Fruit fly (Drosophila melanogaster) whole organism, embryonic: ENCODE measurements around the gene Cep135.
A peak's percentile ranks its signal among the peaks of the same experiment; 100 is the strongest.

Source experiments
- Ada2b ChIP-seq: fragments of 200-800 bp; sonication (Bioruptor generic); IDR thresholded peaks from 2 replicates; pipeline ENCODE4 v1.3.6; 2022; ENCODE audit warnings: missing biosample characterization, missing genetic modification characterization
- Asciz ChIP-seq: fragments of 200-800 bp; sonication (Bioruptor generic); optimal IDR thresholded peaks from 2 replicates; lab custom pipeline; 2017; ENCODE audit warnings: missing biosample characterization, mild to moderate bottlenecking, missing genetic modification characterization, missing genetic modification reagents
- Bgb ChIP-seq: fragments of 200-800 bp; sonication (Bioruptor generic); IDR thresholded peaks from 2 replicates; pipeline ENCODE4 v1.3.6; 2022; ENCODE audit warnings: missing biosample characterization, missing genetic modification characterization; ENCODE audit not compliant: partially characterized antibody
- CG10321 ChIP-seq: fragments of 200-800 bp; sonication (Bioruptor generic); IDR thresholded peaks from 2 replicates; pipeline ENCODE4 v1.3.6; 2022; ENCODE audit warnings: missing biosample characterization, missing genetic modification characterization
- CG11504 ChIP-seq: fragments of 200-800 bp; sonication (Bioruptor generic); optimal IDR thresholded peaks from 3 replicates; lab custom pipeline; 2019; ENCODE audit warnings: missing biosample characterization, mild to moderate bottlenecking, missing genetic modification characterization, moderate library complexity
- CG12236 ChIP-seq: fragments of 200-800 bp; sonication (Bioruptor generic); optimal IDR thresholded peaks from 2 replicates; lab custom pipeline; 2016; ENCODE audit warnings: missing biosample characterization, missing genetic modification characterization
- CG14441 ChIP-seq: fragments of 200-800 bp; sonication (Bioruptor generic); IDR thresholded peaks from 2 replicates; pipeline ENCODE4 v1.3.6; 2022; ENCODE audit warnings: missing biosample characterization, missing genetic modification characterization
- CG15479 ChIP-seq: fragments of 200-800 bp; sonication (Bioruptor generic); optimal IDR thresholded peaks from 3 replicates; lab custom pipeline; 2019; ENCODE audit warnings: missing biosample characterization, mild to moderate bottlenecking, missing genetic modification characterization, moderate library complexity
- CG16863 ChIP-seq: fragments of 200-800 bp; sonication (Bioruptor generic); optimal IDR thresholded peaks from 3 replicates; lab custom pipeline; 2016; ENCODE audit warnings: missing biosample characterization, missing genetic modification characterization
- CG17612 ChIP-seq: fragments of 200-800 bp; sonication (Bioruptor generic); IDR thresholded peaks from 2 replicates; pipeline ENCODE4 v1.3.6; 2022; ENCODE audit warnings: missing biosample characterization, missing genetic modification characterization
- CG17802 ChIP-seq: fragments of 200-800 bp; sonication (Bioruptor generic); optimal IDR thresholded peaks from 2 replicates; lab custom pipeline; 2018; ENCODE audit warnings: missing biosample characterization, mild to moderate bottlenecking, missing genetic modification characterization, moderate library complexity
- CG18619 ChIP-seq: fragments of 200-800 bp; sonication (Bioruptor generic); optimal IDR thresholded peaks from 3 replicates; lab custom pipeline; 2017; ENCODE audit warnings: missing biosample characterization, mild to moderate bottlenecking, missing genetic modification characterization
- CG31365 ChIP-seq: fragments of 200-800 bp; sonication (Bioruptor generic); optimal IDR thresholded peaks from 2 replicates; lab custom pipeline; 2018; ENCODE audit warnings: missing biosample characterization, mild to moderate bottlenecking, missing genetic modification characterization
- CG3838 ChIP-seq: fragments of 200-800 bp; sonication (Bioruptor generic); optimal IDR thresholded peaks from 3 replicates; lab custom pipeline; 2016; ENCODE audit warnings: missing biosample characterization, missing genetic modification characterization
- CG3995 ChIP-seq: fragments of 200-800 bp; sonication (Bioruptor generic); optimal IDR thresholded peaks from 3 replicates; lab custom pipeline; 2016; ENCODE audit warnings: missing biosample characterization, missing genetic modification characterization
- CG4360 ChIP-seq: fragments of 200-800 bp; sonication (Bioruptor generic); IDR thresholded peaks from 2 replicates; pipeline ENCODE4 v1.3.6; 2022; ENCODE audit warnings: missing biosample characterization, missing genetic modification characterization
- CG6254 ChIP-seq: fragments of 200-800 bp; sonication (Bioruptor generic); optimal IDR thresholded peaks from 3 replicates; lab custom pipeline; 2017; ENCODE audit warnings: mild to moderate bottlenecking, missing biosample characterization, missing genetic modification reagents, missing genetic modification characterization
- CG6791 ChIP-seq: fragments of 200-800 bp; sonication (Bioruptor generic); IDR thresholded peaks from 3 replicates; pipeline ENCODE4 v1.3.6; 2022; ENCODE audit warnings: missing biosample characterization, missing genetic modification characterization; ENCODE audit not compliant: partially characterized antibody
- CG7556 ChIP-seq: fragments of 200-800 bp; sonication (Bioruptor generic); optimal IDR thresholded peaks from 2 replicates; lab custom pipeline; 2017; ENCODE audit warnings: missing biosample characterization, mild to moderate bottlenecking, missing genetic modification characterization
- CG7745 ChIP-seq: fragments of 200-800 bp; sonication (Bioruptor generic); optimal IDR thresholded peaks from 2 replicates; lab custom pipeline; 2018; ENCODE audit warnings: missing biosample characterization, mild to moderate bottlenecking, missing genetic modification characterization, moderate library complexity
- CG9727 ChIP-seq: fragments of 200-800 bp; sonication (Bioruptor generic); optimal IDR thresholded peaks from 3 replicates; lab custom pipeline; 2017; ENCODE audit warnings: missing biosample characterization, mild to moderate bottlenecking, missing genetic modification characterization
- Doc2 ChIP-seq: fragments of 200-800 bp; sonication (Bioruptor generic); IDR thresholded peaks from 2 replicates; pipeline ENCODE4 v1.3.6; 2022; ENCODE audit warnings: missing biosample characterization, missing genetic modification characterization
- Gug ChIP-seq: fragments of 200-800 bp; sonication (Bioruptor generic); IDR thresholded peaks from 4 replicates; pipeline ENCODE4 v1.3.6; 2022; ENCODE audit warnings: missing biosample characterization, missing genetic modification characterization
- Jarid2 ChIP-seq: fragments of 200-800 bp; sonication (Bioruptor generic); optimal IDR thresholded peaks from 3 replicates; lab custom pipeline; 2017; ENCODE audit warnings: mild to moderate bottlenecking, missing biosample characterization, missing genetic modification reagents, missing genetic modification characterization
- Nf-YA ChIP-seq: fragments of 200-800 bp; sonication (Bioruptor generic); IDR thresholded peaks from 2 replicates; pipeline ENCODE4 v1.3.6; 2022; ENCODE audit warnings: missing biosample characterization, missing genetic modification characterization
- Sox102F ChIP-seq: fragments of 200-800 bp; sonication (Bioruptor generic); optimal IDR thresholded peaks from 2 replicates; lab custom pipeline; 2018; ENCODE audit warnings: missing biosample characterization, mild to moderate bottlenecking, missing genetic modification characterization, moderate library complexity
- Stat92E ChIP-seq, 3 experiments: fragments of >200 bp in 2 of 3; fragments of 200-800 bp in 1 of 3; sonication (Bioruptor generic) in 1 of 3; optimal IDR thresholded peaks; 2 replicates each; lab custom pipeline; 2017 to 2019; ENCODE audit warnings: missing biosample characterization in 3 of 3, missing genetic modification characterization in 3 of 3, mild to moderate bottlenecking in 1 of 3, moderate library complexity in 1 of 3
- Taf1 ChIP-seq: fragments of 200-800 bp; sonication (Bioruptor generic); IDR thresholded peaks from 2 replicates; pipeline ENCODE4 v1.3.6; 2022; ENCODE audit warnings: missing biosample characterization, missing genetic modification characterization
- YL-1 ChIP-seq: fragments of 200-800 bp; sonication (Bioruptor generic); optimal IDR thresholded peaks from 3 replicates; lab custom pipeline; 2017; ENCODE audit warnings: missing biosample characterization, mild to moderate bottlenecking, missing genetic modification characterization
- amos ChIP-seq: fragments of 200-800 bp; sonication (Bioruptor generic); IDR thresholded peaks from 2 replicates; pipeline ENCODE4 v1.3.6; 2022; ENCODE audit warnings: missing biosample characterization, missing genetic modification characterization; ENCODE audit not compliant: partially characterized antibody
- ato ChIP-seq: fragments of 200-800 bp; sonication (Bioruptor generic); IDR thresholded peaks from 2 replicates; pipeline ENCODE4 v1.3.6; 2022; ENCODE audit warnings: missing biosample characterization, missing genetic modification characterization; ENCODE audit not compliant: partially characterized antibody
- bigmax ChIP-seq: fragments of 200-800 bp; sonication (Bioruptor generic); optimal IDR thresholded peaks from 2 replicates; lab custom pipeline; 2018; ENCODE audit warnings: missing biosample characterization, mild to moderate bottlenecking, missing genetic modification characterization
- cg ChIP-seq: fragments of 200-800 bp; sonication (Bioruptor generic); optimal IDR thresholded peaks from 3 replicates; lab custom pipeline; 2019; ENCODE audit warnings: missing biosample characterization, mild to moderate bottlenecking, missing genetic modification characterization, moderate library complexity
- dimm ChIP-seq: fragments of 200-800 bp; sonication (Bioruptor generic); IDR thresholded peaks from 2 replicates; pipeline ENCODE4 v1.3.6; 2022; ENCODE audit warnings: missing biosample characterization, missing genetic modification characterization
- disco-r ChIP-seq: fragments of 200-800 bp; sonication (Bioruptor generic); optimal IDR thresholded peaks from 2 replicates; lab custom pipeline; 2016; ENCODE audit warnings: missing biosample characterization, missing genetic modification characterization
- en ChIP-seq: fragments of 200-800 bp; sonication (Bioruptor generic); optimal IDR thresholded peaks from 2 replicates; lab custom pipeline; 2016; ENCODE audit warnings: missing biosample characterization, missing genetic modification characterization
- eyg ChIP-seq: fragments of 200-800 bp; sonication (Bioruptor generic); optimal IDR thresholded peaks from 3 replicates; lab custom pipeline; 2016; ENCODE audit warnings: missing biosample characterization, missing genetic modification characterization
- gsb-n ChIP-seq: fragments of 200-800 bp; sonication (Bioruptor generic); optimal IDR thresholded peaks from 3 replicates; lab custom pipeline; 2018; ENCODE audit warnings: missing biosample characterization, mild to moderate bottlenecking, missing genetic modification characterization
- jing ChIP-seq: fragments of 200-800 bp; sonication (Bioruptor generic); optimal IDR thresholded peaks from 2 replicates; lab custom pipeline; 2018; ENCODE audit warnings: missing biosample characterization, mild to moderate bottlenecking, missing genetic modification characterization
- lola ChIP-seq, 3 experiments: fragments of >200 bp in 2 of 3; fragments of 200-800 bp in 1 of 3; sonication (Bioruptor generic) in 1 of 3; optimal IDR thresholded peaks; 2 replicates each; lab custom pipeline; 2017 to 2019; ENCODE audit warnings: missing biosample characterization in 3 of 3, missing genetic modification characterization in 3 of 3, mild to moderate bottlenecking in 1 of 3, moderate library complexity in 1 of 3
- mirr ChIP-seq: fragments of 200-800 bp; sonication (Bioruptor generic); optimal IDR thresholded peaks from 3 replicates; lab custom pipeline; 2018; ENCODE audit warnings: missing biosample characterization, mild to moderate bottlenecking, missing genetic modification characterization
- mld ChIP-seq: fragments of 200-800 bp; sonication (Bioruptor generic); IDR thresholded peaks from 3 replicates; pipeline ENCODE4 v1.3.6; 2022; ENCODE audit warnings: missing biosample characterization, missing genetic modification characterization; ENCODE audit not compliant: partially characterized antibody
- otp ChIP-seq: fragments of 200-800 bp; sonication (Bioruptor generic); IDR thresholded peaks from 3 replicates; pipeline ENCODE4, ENCODE4 v1.3.6; 2022; ENCODE audit warnings: missing biosample characterization, missing genetic modification characterization
- pita ChIP-seq: fragments of 200-800 bp; sonication (Bioruptor generic); optimal IDR thresholded peaks from 2 replicates; lab custom pipeline; 2017; ENCODE audit warnings: missing biosample characterization, mild to moderate bottlenecking, missing genetic modification characterization
- sens-2 ChIP-seq: fragments of 200-800 bp; sonication (Bioruptor generic); IDR thresholded peaks from 2 replicates; pipeline ENCODE4 v1.3.6; 2022; ENCODE audit warnings: missing biosample characterization, missing genetic modification characterization
- tgo ChIP-seq: fragments of 200-800 bp; sonication (Bioruptor generic); IDR thresholded peaks from 3 replicates; pipeline ENCODE4 v1.3.6; 2022; ENCODE audit warnings: missing biosample characterization, missing genetic modification characterization
- tll ChIP-seq, 2 experiments: fragments of 200-800 bp in 1 of 2; fragments of >200 bp in 1 of 2; sonication (Bioruptor generic) in 1 of 2; optimal IDR thresholded peaks; 2 replicates each; lab custom pipeline; 2017 to 2019; ENCODE audit warnings: missing biosample characterization in 2 of 2, missing genetic modification characterization in 2 of 2, mild to moderate bottlenecking in 1 of 2, moderate library complexity in 1 of 2
- zen ChIP-seq: fragments of 200-800 bp; sonication (Bioruptor generic); optimal IDR thresholded peaks from 3 replicates; lab custom pipeline; 2018; ENCODE audit warnings: missing biosample characterization, mild to moderate bottlenecking, missing genetic modification characterization, moderate library complexity

Gene Cep135

dm6 chr3L:15078347-15078746 lies 38.2 kb upstream of the Cep135 start, which contains the start of gene Or71a (continued):
- TF ChIP-seq Jarid2 (GFP tag; lab: Kevin White, UChicago) (no peak), Taf1 (no peak)

- TF ChIP-seq otp (GFP tag; lab: Robert Waterston, UW) = no peak; the same call in 2 of the 3 replicates
- TF ChIP-seq CG16863 (GFP tag; lab: Kevin White, UChicago) = no peak
- no peak for TF ChIP-seq CG14441
- peak; percentile 65; the same call in 2 of the 3 replicates for TF ChIP-seq CG6791 (GFP tag; lab: Robert Waterston, UW)
- no peak for TF ChIP-seq CG6254 (GFP tag; lab: Kevin White, UChicago)
- no peak for TF ChIP-seq Sox102F (GFP tag; lab: Kevin White, UChicago)
- no peak for TF ChIP-seq Nf-YA (GFP tag; lab: Robert Waterston, UW)
- TF ChIP-seq Stat92E (GFP tag; optimal IDR thresholded peaks at IDR 0.05; lab: Kevin White, UChicago) = peak in 1 of 3 experiments; percentile 9
- no peak for TF ChIP-seq Asciz (GFP tag; lab: Kevin White, UChicago)
- TF ChIP-seq CG10321 = no peak
- no peak for TF ChIP-seq pita (GFP tag; lab: Kevin White, UChicago)
- no peak for TF ChIP-seq tll (GFP tag; optimal IDR thresholded peaks at IDR 0.05; lab: Kevin White, UChicago)
- TF ChIP-seq CG11504 (tag; lab: Kevin White, UChicago) = peak; percentile 54
- TF ChIP-seq Bgb (GFP tag; lab: Robert Waterston, UW) = peak; percentile 45; the same call in 1 of the 2 replicates
- TF ChIP-seq mld (GFP tag; lab: Robert Waterston, UW) = no peak
- TF ChIP-seq CG15479 (GFP tag; lab: Kevin White, UChicago) = no peak
- TF ChIP-seq disco-r (GFP tag; lab: Kevin White, UChicago) = no peak
- TF ChIP-seq CG3995 (GFP tag; lab: Kevin White, UChicago) = no peak
- TF ChIP-seq en (GFP tag; lab: Kevin White, UChicago) = no peak
- TF ChIP-seq eyg (GFP tag; lab: Kevin White, UChicago) = no peak
- TF ChIP-seq cg (GFP tag; lab: Kevin White, UChicago) = no peak
- 0 out of 2 replicates have a peak, but pooled peaks have one; percentile 14 for TF ChIP-seq Ada2b
- TF ChIP-seq CG17612 (GFP tag; lab: Robert Waterston, UW) = no peak
- TF ChIP-seq tgo (GFP tag; lab: Robert Waterston, UW) = no peak
- no peak for TF ChIP-seq Gug (GFP tag; lab: Robert Waterston, UW)
- no peak for TF ChIP-seq CG18619 (GFP tag; lab: Kevin White, UChicago)
- TF ChIP-seq lola (GFP tag; optimal IDR thresholded peaks at IDR 0.05; lab: Kevin White, UChicago) = no peak
- no peak for TF ChIP-seq Doc2 (GFP tag; lab: Robert Waterston, UW)
- TF ChIP-seq ato = peak; percentile 67
- no peak for TF ChIP-seq CG4360 (GFP tag; lab: Robert Waterston, UW)
- TF ChIP-seq dimm = no peak
- TF ChIP-seq gsb-n (tag; lab: Kevin White, UChicago) = no peak
- TF ChIP-seq CG7745 (tag; lab: Kevin White, UChicago) = no peak
- TF ChIP-seq CG9727 (GFP tag; lab: Kevin White, UChicago) = no peak
- peak; percentile 97 for TF ChIP-seq CG31365 (tag; lab: Kevin White, UChicago)
- TF ChIP-seq sens-2 = no peak
- TF ChIP-seq jing (GFP tag; lab: Kevin White, UChicago) = no peak
- no peak for TF ChIP-seq CG17802 (tag; lab: Kevin White, UChicago)
- TF ChIP-seq amos (GFP tag; lab: Robert Waterston, UW) = peak; percentile 47; the same call in 1 of the 2 replicates
- TF ChIP-seq bigmax (GFP tag; lab: Kevin White, UChicago) = no peak
- TF ChIP-seq YL-1 (GFP tag; lab: Kevin White, UChicago) = no peak
- TF ChIP-seq CG12236 (GFP tag; lab: Kevin White, UChicago) = no peak
- TF ChIP-seq CG7556 = no peak
- no peak for TF ChIP-seq CG3838 (GFP tag; lab: Kevin White, UChicago)
- no peak for TF ChIP-seq zen
- TF ChIP-seq mirr = no peak
Observed at dm6 chr3L:15079278-15079677, 37.3 kb upstream of the Cep135 start.
